Worm (Caenorhabditis elegans): Measurements from ENCODE around the gene Y17D7B.4.

Gene Y17D7B.4

DNA sequence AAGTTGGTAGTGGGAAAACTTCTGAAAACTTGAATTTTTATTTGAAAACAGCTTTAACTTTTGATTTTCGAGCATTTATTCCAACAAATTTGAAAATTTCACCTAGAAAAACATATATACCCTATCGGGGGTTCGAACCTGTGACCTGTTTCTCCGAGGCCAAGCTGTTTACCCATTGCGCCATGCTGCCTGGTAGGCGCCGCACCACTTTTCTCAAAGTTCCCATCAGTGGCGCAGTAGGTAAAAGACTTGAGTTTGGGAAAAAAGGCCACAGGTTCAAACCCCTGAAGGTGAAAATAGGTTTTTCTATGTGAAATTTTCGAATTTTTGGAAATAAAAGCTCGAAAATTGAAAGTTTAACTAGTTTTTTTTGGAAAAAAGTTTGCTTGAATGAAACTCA lies 4.1 kb upstream of the Y17D7B.4 start:
- no peak for TF ChIP-seq ZK546.5 (tag; optimal IDR thresholded peaks at IDR 0.05)
- TF ChIP-seq crh-2 (tag; optimal IDR thresholded peaks at IDR 0.05): no peak
- no peak for TF ChIP-seq nhr-10 (tag; optimal IDR thresholded peaks at IDR 0.05)
- TF ChIP-seq sma-9 (GFP tag; optimal IDR thresholded peaks at IDR 0.05): no peak
- no peak for TF ChIP-seq sma-9 (tag; optimal IDR thresholded peaks at IDR 0.05)
- TF ChIP-seq snpc-4 (tag; optimal IDR thresholded peaks at IDR 0.05): no peak
- no peak for TF ChIP-seq ztf-4 (tag; optimal IDR thresholded peaks at IDR 0.05)
- TF ChIP-seq sma-3 (GFP tag; optimal IDR thresholded peaks at IDR 0.05): no peak
- no peak for TF ChIP-seq unc-39 (tag; optimal IDR thresholded peaks at IDR 0.05)
- TF ChIP-seq Y55F3AM.14 (GFP tag; optimal IDR thresholded peaks at IDR 0.05): no peak
- no peak for TF ChIP-seq F13H6.1 (tag; optimal IDR thresholded peaks at IDR 0.05)
- no peak for TF ChIP-seq ztf-1 (GFP tag; conservative IDR thresholded peaks at IDR 0.05)
- no peak for TF ChIP-seq blmp-1 (tag; optimal IDR thresholded peaks at IDR 0.05; ENCODE audit: insufficient read depth)
- TF ChIP-seq nhr-23 (tag; optimal IDR thresholded peaks at IDR 0.05): no peak

ce11 chrV:18772761-18773160 lies 3.7 kb downstream of the Y17D7B.4 start, which contains the start of gene clec-257:
Gene clec-257, plus strand, starts transcription at chrV:18773061.
- TF ChIP-seq R02D3.7 (tag; optimal IDR thresholded peaks at IDR 0.05): no peak
- no peak for TF ChIP-seq elt-1 (tag; optimal IDR thresholded peaks at IDR 0.05)
- TF ChIP-seq aly-2 (tag; optimal IDR thresholded peaks at IDR 0.05): no peak
- no peak for TF ChIP-seq blmp-1 (tag; optimal IDR thresholded peaks at IDR 0.05; ENCODE audit: insufficient read depth)
- TF ChIP-seq nhr-77 (tag; optimal IDR thresholded peaks at IDR 0.05): no peak
- no peak for TF ChIP-seq nhr-237 (tag; optimal IDR thresholded peaks at IDR 0.05)
- no peak for TF ChIP-seq snpc-4 (tag; optimal IDR thresholded peaks at IDR 0.05)
- TF ChIP-seq ama-1 (optimal IDR thresholded peaks at IDR 0.05): no peak
- TF ChIP-seq dmd-4 (tag; optimal IDR thresholded peaks at IDR 0.05): no peak
- no peak for TF ChIP-seq skn-1 (tag; optimal IDR thresholded peaks at IDR 0.05)
- TF ChIP-seq F13H6.1 (tag; optimal IDR thresholded peaks at IDR 0.05): no peak
- no peak for TF ChIP-seq unc-39 (tag; optimal IDR thresholded peaks at IDR 0.05)
- no peak for TF ChIP-seq fos-1 (tag; optimal IDR thresholded peaks at IDR 0.05)
- no peak for TF ChIP-seq mbf-1 (tag; optimal IDR thresholded peaks at IDR 0.05)
- no peak for TF ChIP-seq alr-1 (tag; optimal IDR thresholded peaks at IDR 0.05)
- no peak for TF ChIP-seq nhr-21 (tag; optimal IDR thresholded peaks at IDR 0.05)
- TF ChIP-seq unc-55 (GFP tag; optimal IDR thresholded peaks at IDR 0.05): no peak

DNA sequence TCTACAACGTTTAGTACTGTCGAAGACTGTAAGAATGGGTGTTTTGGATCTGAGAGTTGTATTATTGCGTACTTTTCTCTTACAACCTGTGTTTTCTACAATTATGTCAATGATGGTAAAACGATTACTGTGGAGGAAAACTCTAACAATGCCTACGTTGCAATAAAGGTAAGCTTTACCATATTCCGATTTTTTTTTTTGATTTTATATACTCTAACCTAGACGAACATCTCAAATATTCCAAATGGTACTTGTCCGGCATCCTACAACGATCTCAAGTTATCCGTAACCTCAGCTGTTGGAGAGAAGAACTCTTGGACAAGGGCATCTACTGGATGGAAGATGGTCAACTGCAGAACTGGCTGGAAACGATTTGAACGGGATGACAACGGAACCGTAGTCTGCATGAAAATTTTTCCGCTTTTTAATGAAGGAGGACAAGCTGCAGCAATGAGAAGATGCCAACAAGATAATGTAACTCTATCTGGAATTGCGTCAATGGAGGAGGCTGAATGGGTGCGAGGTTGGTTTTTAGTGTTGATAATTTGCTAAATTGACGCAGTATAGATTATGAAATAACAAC lies 4.6 kb downstream of the Y17D7B.4 start:
- TF ChIP-seq nhr-25 (tag; optimal IDR thresholded peaks at IDR 0.05) (no peak), mab-5 (tag; optimal IDR thresholded peaks at IDR 0.05) (no peak), R02D3.7 (tag; optimal IDR thresholded peaks at IDR 0.05) (no peak), unc-55 (GFP tag; optimal IDR thresholded peaks at IDR 0.05) (no peak), sma-3 (GFP tag; optimal IDR thresholded peaks at IDR 0.05) (no peak), C34F6.9 (tag; optimal IDR thresholded peaks at IDR 0.05) (no peak)

DNA sequence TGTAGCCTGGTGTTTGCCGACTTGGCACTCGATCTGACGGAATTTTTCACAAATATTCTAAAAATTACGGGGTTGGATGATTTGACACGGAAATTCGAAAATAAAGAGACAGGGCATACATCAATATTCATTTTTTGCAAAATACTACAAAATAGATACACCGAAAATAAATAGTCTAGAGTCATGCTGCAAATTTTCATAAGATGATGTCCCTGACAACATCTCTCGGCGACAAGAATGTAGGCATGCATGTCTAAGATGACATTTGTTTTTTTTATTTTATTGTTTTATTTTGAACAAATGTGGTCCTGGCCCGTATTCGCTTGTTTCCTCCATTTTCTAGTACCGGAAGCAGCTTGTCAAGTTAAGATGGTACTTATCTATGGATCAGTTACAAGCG lies 5.1 kb downstream of the Y17D7B.4 start, which contains the start of gene clec-256:
Gene clec-256, plus strand, starts transcription at position 301 of the 400 bp plus-strand sequence.
- TF ChIP-seq alr-1 (tag; optimal IDR thresholded peaks at IDR 0.05) (no peak), sem-4 (tag; optimal IDR thresholded peaks at IDR 0.05) (no peak), ztf-11 (tag; optimal IDR thresholded peaks at IDR 0.05) (no peak), gmeb-1 (tag; optimal IDR thresholded peaks at IDR 0.05) (no peak), elt-3 (tag; optimal IDR thresholded peaks at IDR 0.05) (no peak), unc-62 (GFP tag; optimal IDR thresholded peaks at IDR 0.05) (no peak), ama-1 (optimal IDR thresholded peaks at IDR 0.05) (no peak), nhr-129 (tag; optimal IDR thresholded peaks at IDR 0.05) (no peak), mdl-1 (tag; optimal IDR thresholded peaks at IDR 0.05) (no peak), zag-1 (tag; optimal IDR thresholded peaks at IDR 0.05) (no peak), ztf-4 (tag; optimal IDR thresholded peaks at IDR 0.05) (no peak), dmd-4 (tag; optimal IDR thresholded peaks at IDR 0.05) (no peak)
